Worm (Caenorhabditis elegans) whole organism, dauer: ENCODE data around the gene srsx-2.
"Not testable (repeated sequence)": the region's sequence is repeated elsewhere in the genome, so short reads cannot be mapped to it uniquely, and the experiment has no call there.

Source experiments
- unc-62 ChIP-seq: sonication (generic microtip); optimal IDR thresholded peaks from 2 replicates; lab custom pipeline; 2017; ENCODE audit warnings: missing biosample characterization, missing genetic modification reagents, missing genetic modification characterization

Gene srsx-2

DNA sequence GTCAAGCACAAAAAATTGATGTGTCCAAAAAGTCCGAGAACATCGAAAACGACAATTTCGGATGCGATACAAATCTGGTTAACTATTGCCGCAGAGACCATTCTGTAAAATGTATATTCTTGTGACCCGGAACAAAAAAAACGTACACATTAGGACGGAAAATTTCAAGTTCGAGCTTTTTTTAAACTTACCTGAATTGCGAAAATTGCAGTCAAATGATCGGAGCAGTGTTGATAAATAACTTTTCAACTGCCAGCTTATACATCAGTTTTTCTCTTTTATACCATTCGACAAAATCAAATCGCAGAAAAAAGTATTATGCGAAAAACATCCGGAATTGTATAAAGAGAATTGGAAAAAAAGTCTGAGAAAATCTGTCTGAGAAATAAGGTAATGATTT lies at the start of gene srsx-2:
Gene srsx-2, minus strand, starts transcription at position 101 of the 400 bp plus-strand sequence.
- TF ChIP-seq unc-62 (GFP tag; lab: Kevin White, UChicago) = no peak

DNA sequence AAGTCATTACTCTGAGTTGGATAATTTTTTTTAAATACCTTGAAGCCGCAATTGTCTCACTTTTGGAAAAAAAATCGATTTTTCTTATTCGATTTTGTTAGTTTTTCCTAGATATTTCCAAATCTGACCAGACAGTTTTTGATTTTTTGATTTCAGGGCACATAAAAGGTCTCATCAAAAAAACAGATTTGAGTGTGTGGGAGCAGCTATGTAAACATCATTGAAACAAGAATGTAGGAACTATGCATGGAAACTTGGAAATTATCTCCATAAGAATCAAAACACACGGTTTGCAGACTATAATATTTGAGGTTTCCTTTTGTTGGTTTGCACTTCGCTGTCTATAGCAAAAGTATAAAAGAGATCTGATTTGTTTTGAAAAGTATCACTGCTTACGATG lies 47.8 kb upstream of the srsx-2 start, which contains the start of gene scl-24:
Gene scl-24, plus strand, starts transcription at position 301 of the 400 bp plus-strand sequence.
- TF ChIP-seq unc-62 (GFP tag; lab: Kevin White, UChicago) = no peak

DNA sequence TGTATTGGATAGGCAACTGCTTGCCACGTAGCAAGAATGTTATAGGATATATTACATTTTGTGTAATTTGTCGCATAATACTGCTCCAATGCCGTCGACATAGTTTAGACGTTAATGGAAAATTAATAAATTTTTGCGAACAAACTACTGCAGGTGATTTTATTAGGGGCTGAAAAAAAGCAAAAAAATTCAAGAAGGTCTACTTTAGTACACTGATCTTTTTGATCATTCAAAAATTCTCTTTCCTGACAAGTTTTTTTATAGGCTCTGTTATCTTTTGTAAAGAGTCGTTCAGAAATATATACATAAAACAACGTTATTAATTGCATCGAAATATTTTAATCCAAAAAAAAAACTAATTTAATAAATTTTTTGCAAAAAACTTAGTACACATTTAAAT lies 46.9 kb upstream of the srsx-2 start, which contains the start of gene srh-111:
Gene srh-111, minus strand, starts transcription at position 101 of the 400 bp plus-strand sequence.
- TF ChIP-seq unc-62 (GFP tag; lab: Kevin White, UChicago) = no peak

DNA sequence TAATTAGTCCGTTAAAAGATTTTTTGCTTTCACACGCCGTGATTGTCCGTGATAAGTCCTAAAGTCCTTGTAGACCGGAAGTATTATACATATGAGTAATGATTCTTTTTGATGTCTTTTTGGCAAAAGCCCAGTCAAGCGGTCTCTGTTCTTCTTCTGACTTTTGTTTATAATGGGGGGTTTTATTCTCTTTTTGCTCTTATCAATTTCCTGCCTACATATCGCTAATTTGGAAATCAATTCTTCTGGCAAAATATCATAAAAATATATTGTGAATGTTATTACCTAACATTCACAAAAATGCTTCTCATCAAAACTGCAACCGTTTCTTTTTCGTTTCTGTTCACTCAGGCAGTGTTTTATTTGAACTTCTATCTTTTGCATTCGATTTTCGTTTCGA lies 38.3 kb upstream of the srsx-2 start, which contains the start of gene srbc-61:
Gene srbc-61, plus strand, starts transcription at position 301 of the 400 bp plus-strand sequence.
- no peak for TF ChIP-seq unc-62 (GFP tag; lab: Kevin White, UChicago)

DNA sequence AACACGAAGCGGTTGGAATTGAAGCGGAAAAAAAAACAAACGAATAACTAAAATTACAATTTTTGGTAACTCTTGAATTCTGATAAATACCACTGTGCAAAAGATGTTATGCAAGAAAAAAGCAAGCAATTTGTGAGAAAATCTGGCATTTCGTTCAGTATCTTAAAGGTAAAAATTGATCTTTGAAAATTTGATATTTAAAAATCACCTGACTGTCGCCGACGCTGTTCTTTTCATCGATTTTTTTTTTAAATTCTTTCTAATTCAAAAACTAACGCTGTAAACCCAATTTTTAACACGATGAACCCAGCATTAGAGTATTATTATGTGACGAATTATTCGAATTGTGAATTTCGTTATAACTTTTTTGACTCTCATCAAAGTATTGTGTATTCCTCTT lies 35.5 kb upstream of the srsx-2 start, which contains the start of gene srh-123:
Gene srh-123, plus strand, starts transcription at position 301 of the 400 bp plus-strand sequence.
- TF ChIP-seq unc-62 (GFP tag; lab: Kevin White, UChicago) = no peak

DNA sequence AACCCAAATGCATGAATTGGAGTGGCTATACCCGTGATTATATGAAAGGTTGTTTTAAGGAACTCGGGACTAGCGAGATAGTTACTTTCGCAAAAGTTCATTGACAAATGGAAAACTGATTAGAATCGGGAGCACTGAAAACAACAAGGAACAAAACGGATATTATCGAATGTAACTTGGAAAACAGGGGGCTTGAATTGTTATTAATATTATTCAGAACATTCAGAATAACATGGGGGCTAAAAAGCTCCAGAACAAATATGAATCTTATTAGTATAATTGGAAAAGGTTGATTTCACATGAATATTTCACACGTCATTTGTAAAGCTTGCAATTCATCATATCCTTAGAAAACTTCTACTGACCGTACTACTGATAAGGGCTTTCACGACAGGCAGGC lies 33.3 kb upstream of the srsx-2 start, which contains the start of gene srh-235:
Gene srh-235, minus strand, starts transcription at position 101 of the 400 bp plus-strand sequence.
- no peak for TF ChIP-seq unc-62 (GFP tag; lab: Kevin White, UChicago)

DNA sequence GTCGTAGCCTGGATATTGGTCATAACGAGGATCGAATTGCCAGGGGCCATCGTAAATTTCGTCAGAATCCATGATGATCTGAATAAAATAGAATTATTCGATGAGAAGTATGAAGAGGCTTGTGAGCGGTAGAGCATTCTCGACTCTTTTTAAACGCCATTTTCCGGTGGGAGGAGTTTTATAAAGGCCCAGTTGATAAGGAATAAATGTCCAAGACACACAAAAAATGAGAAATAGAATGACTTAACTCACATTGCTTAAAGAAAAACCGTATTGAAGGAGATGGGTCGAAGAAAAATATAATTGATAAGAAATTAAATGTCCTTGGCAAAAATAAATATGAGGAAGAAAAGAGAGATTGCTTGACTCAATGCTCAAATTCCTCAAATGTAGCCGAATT lies 31.0 kb upstream of the srsx-2 start, which contains the start of gene F20E11.17:
Gene F20E11.17, minus strand, starts transcription at position 101 of the 400 bp plus-strand sequence.
- no peak for TF ChIP-seq unc-62 (GFP tag; lab: Kevin White, UChicago)

DNA sequence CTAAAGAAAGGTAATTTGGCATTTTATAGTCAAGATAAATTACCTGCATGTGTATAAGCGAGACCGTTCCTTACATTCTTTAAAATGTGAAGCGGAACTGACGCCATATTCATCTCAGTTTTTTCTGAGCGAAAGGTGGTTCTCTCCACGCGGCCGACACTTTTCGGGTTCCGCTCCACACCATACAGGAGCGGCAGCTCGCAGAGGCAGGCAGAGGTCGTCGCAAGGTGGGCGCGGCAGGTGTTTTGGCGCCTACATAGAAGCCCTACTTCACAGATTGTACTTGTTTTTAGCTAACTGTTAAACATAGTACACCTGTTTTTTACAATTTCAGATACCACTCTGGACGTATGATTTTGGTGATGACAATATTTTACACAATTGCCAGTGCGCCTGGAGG lies 29.7 kb upstream of the srsx-2 start:
- TF ChIP-seq unc-62 (GFP tag; lab: Kevin White, UChicago) = no peak

DNA sequence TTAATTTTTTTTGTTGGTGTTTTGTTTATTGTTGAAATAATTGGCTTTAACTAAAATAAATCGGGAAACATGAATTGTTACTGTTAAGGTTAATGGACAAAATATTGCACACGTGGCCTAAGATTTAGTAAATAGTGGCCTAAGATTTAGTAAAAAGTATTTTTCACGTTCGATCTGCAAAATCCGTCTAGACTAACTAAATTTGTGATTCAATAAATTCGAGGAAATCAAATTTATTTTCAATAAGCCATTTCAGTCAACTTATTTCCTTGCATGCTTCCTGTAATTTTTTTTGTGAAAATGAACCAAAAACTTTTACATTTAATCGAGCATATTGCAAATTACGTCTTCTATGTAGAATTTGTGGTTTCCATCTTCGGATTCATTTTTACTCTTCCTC lies 28.5 kb upstream of the srsx-2 start, which contains the start of gene srw-72:
Gene srw-72, plus strand, starts transcription at position 301 of the 400 bp plus-strand sequence.
- TF ChIP-seq unc-62 (GFP tag; lab: Kevin White, UChicago) = no peak

DNA sequence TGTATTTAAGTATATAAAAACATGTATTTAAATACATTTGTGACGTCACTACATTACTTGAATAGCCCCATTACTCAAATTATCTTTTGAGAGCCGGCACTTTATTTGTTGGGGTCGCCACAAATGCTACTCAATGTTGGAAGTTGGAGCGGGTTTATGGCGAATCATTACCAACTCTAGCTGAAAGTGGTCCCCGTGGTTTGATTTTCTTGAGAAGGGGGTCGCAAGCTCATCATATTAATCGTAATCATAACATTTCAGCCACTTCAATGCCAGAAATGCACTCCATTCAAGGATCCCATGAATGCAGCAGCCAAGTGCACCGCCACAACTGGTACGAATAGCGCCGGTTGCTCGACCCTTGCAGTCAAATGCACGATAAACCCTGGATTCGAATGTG lies 26.1 kb upstream of the srsx-2 start, which contains the start of gene F20E11.7:
Gene F20E11.7, plus strand, starts transcription at position 301 of the 400 bp plus-strand sequence.
- TF ChIP-seq unc-62 (GFP tag; lab: Kevin White, UChicago) = not testable (repeated sequence)

DNA sequence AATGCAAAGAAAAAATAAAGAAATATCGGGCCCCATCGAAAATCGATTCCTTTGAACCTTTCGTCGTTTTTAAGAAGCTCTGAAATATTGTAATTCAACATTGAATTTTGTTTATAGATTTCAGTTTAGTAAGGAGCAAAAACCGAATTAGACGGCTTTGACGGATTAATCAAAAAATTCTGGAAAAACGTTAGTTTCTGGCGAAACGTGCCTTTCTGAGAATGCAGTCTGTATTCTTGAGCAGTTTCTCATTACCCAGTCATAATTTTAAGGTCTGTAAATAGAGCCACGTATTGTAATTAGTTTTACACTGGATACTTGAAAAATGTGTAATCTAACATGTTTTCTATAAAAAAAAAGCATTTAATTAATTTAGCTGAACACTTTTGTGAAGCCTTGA lies 21.8 kb upstream of the srsx-2 start, which contains the start of gene srz-48:
Gene srz-48, minus strand, starts transcription at position 101 of the 400 bp plus-strand sequence.
- no peak for TF ChIP-seq unc-62 (GFP tag; lab: Kevin White, UChicago)

DNA sequence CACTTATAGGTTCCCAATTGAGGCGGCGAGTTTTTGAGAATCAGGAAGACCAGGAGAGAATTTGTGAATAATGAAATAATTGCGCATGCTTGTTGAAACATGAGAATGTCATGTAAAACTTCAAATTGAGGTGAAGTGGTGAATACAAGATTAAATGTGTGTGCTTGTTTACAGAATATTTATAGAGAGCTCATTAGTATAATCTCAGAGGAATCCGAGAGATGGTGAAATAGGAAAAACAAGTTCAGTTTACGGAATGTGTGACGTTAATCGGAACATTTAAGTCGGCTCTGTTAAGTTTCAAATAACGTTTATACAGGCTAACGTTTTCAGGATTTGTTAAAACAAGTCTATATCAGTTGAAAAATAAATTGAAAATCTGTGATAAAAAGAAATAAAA lies 19.9 kb upstream of the srsx-2 start, which contains the start of gene str-200:
Gene str-200, minus strand, starts transcription at position 101 of the 400 bp plus-strand sequence.
- TF ChIP-seq unc-62 (GFP tag; lab: Kevin White, UChicago) = no peak

DNA sequence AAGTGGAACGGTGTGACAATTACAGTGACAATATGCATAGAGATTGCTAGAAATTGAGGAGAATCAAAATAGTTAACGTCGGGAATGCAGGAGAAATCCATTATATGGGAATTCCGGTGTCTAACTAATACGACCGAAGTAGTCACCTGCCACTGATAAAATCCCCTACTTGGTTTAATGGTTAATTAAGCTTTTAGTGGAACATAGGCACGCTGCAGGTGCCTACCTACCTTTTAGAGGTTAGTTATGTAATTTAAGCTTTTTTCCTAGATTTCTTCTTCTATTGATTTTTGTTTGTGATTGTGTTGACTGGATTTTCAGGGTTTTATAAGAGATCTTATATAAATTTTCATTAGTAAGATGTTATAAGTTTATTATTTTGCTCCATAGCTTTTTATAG lies 18.0 kb upstream of the srsx-2 start, which contains the start of gene srh-203:
Gene srh-203, minus strand, starts transcription at position 101 of the 400 bp plus-strand sequence.
- TF ChIP-seq unc-62 (GFP tag; lab: Kevin White, UChicago) = not testable (repeated sequence)

DNA sequence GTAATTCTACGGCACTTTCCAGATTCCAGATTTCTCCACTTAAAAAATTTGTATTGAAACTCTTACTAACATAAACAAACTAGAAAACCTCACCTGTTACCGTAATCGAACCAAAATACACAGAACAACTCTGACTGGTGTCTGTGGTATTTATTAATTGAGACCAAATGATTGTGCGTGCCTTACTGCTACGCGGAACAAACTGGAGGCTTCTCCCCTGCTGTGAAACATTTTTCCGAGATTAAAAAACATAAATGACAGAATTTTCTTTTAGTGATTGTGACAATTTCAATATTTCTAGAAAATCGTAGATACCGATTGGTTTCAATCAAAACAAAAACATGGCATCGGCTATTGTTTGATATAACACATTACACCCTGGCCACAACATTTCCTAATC lies 11.6 kb upstream of the srsx-2 start:
- TF ChIP-seq unc-62 (GFP tag; lab: Kevin White, UChicago) = no peak

DNA sequence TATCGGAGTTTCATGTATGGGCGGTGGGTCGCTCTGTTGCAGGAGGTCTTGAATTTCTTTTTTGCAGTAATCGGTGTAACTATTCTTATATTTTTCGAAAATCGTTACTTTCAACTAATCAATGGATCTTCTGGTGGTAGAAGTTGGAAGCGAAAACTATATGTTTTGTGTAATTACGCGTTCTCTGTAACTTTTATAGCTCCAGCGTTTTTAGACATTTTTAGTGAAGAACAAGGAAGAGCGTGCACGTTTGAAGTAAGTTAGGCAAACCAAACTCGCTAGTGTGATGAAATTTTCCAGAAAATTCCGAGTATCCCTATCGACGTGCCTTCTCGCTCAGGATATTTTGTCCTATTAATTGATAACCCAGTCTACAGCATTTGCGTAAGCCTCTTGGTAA lies 1.2 kb upstream of the srsx-2 start, which contains the start of gene srh-154:
Gene srh-154, plus strand, starts transcription at position 301 of the 400 bp plus-strand sequence.
- TF ChIP-seq unc-62 (GFP tag; lab: Kevin White, UChicago) = no peak

DNA sequence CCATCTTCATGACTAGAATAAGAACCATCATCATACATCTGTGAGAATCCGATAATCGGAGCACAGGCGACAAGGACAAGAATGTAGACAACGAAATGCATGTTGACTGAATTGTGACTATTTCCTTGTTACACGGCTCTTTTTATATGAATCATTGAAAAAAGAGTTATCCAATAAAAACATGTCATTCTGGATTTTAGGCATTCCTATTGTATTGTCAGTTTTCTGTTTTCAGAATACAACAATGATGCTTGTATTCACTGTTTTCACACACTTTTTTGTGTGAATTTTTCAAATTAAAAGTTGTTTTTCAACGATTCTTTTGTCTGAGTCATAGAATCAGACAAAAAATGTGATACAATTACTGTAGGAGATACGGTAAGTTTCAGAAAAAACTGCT lies 1.7 kb downstream of the srsx-2 start, which contains the start of gene F20E11.18:
Gene F20E11.18, minus strand, starts transcription at position 101 of the 400 bp plus-strand sequence.
- no peak for TF ChIP-seq unc-62 (GFP tag; lab: Kevin White, UChicago)

DNA sequence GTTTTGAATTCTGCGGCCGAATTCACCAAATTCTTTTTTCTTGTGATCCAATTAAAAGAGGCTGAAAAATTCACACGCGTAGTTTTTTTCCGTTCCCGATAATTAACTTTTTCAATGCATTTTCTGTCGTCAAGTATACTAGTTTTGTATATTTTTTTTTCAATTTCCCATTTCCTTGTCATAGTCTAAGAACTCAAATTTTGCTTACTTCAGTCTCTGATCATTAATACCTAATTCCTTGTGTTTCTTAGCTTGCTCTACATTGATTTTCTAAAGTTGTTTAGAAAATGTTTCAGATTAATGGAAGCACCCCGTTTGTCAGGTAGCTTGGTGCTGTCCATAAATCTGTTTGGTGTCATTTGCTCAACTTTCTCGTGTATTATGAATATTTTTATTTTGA lies 7.3 kb downstream of the srsx-2 start, which contains the start of gene srbc-27:
Gene srbc-27, plus strand, starts transcription at position 301 of the 400 bp plus-strand sequence.
- no peak for TF ChIP-seq unc-62 (GFP tag; lab: Kevin White, UChicago)
